Worm (Caenorhabditis elegans): Measurements from ENCODE around the gene sru-48.

The sru-48 gene

ce11 chrX:5151403-5151802, 28.6 kb upstream of the sru-48 start:
- TF ChIP-seq sem-2 (GFP tag; optimal IDR thresholded peaks at IDR 0.05) (no peak), lsy-2 (tag; optimal IDR thresholded peaks at IDR 0.05) (no peak), flh-1 (GFP tag; optimal IDR thresholded peaks at IDR 0.05) (no peak), nhr-237 (tag; optimal IDR thresholded peaks at IDR 0.05) (no peak), mls-2 (tag; optimal IDR thresholded peaks at IDR 0.05) (no peak), elt-3 (tag; optimal IDR thresholded peaks at IDR 0.05) (no peak), ceh-43 (GFP tag; optimal IDR thresholded peaks at IDR 0.05) (no peak), drap-1 (GFP tag; optimal IDR thresholded peaks at IDR 0.05) (no peak), M03D4.4 (tag; optimal IDR thresholded peaks at IDR 0.05) (no peak)

- TF ChIP-seq nhr-2 (tag; optimal IDR thresholded peaks at IDR 0.05) (no peak), unc-62 (GFP tag; optimal IDR thresholded peaks at IDR 0.05) (no peak), snpc-4 (tag; optimal IDR thresholded peaks at IDR 0.05) (no peak), sptf-1 (tag; optimal IDR thresholded peaks at IDR 0.05) (no peak), zip-8 (tag; optimal IDR thresholded peaks at IDR 0.05) (no peak), hlh-1 (tag; optimal IDR thresholded peaks at IDR 0.05) (no peak), mep-1 (tag; optimal IDR thresholded peaks at IDR 0.05) (no peak), elt-1 (tag; optimal IDR thresholded peaks at IDR 0.05; ENCODE audit: borderline replicate concordance, insufficient read depth) (no peak), flh-1 (GFP tag; optimal IDR thresholded peaks at IDR 0.05) (no peak), nhr-28 (tag; optimal IDR thresholded peaks at IDR 0.05) (no peak), ceh-43 (GFP tag; optimal IDR thresholded peaks at IDR 0.05) (no peak), drap-1 (GFP tag; optimal IDR thresholded peaks at IDR 0.05) (no peak), tbx-8 (GFP tag; optimal IDR thresholded peaks at IDR 0.05) (no peak), ztf-11 (tag; optimal IDR thresholded peaks at IDR 0.05) (no peak), lin-13 (tag; optimal IDR thresholded peaks at IDR 0.05) (no peak)
Observed at ce11 chrX:5151866-5152265, 28.1 kb upstream of the sru-48 start.

- no peak for TF ChIP-seq unc-39 (tag; optimal IDR thresholded peaks at IDR 0.05)
- no peak for TF ChIP-seq lin-13 (tag; optimal IDR thresholded peaks at IDR 0.05)
- no peak for TF ChIP-seq ztf-11 (tag; optimal IDR thresholded peaks at IDR 0.05)
Observed at ce11 chrX:5152931-5153330, 27.0 kb upstream of the sru-48 start.

ce11 chrX:5154278-5154677, 25.7 kb upstream of the sru-48 start, which contains the start of gene C31H2.3:
C31H2.3 (minus strand) TSS chrX:5154378.
- TF ChIP-seq tbx-8 (GFP tag; optimal IDR thresholded peaks at IDR 0.05) (no peak), elt-3 (tag; optimal IDR thresholded peaks at IDR 0.05) (no peak), bed-3 (GFP tag; optimal IDR thresholded peaks at IDR 0.05) (no peak), ceh-39 (tag; optimal IDR thresholded peaks at IDR 0.05) (no peak), ham-2 (GFP tag; optimal IDR thresholded peaks at IDR 0.05) (no peak), blmp-1 (tag; optimal IDR thresholded peaks at IDR 0.05) (no peak), ceh-43 (GFP tag; optimal IDR thresholded peaks at IDR 0.05) (no peak), nhr-28 (tag; optimal IDR thresholded peaks at IDR 0.05) (no peak), nhr-237 (tag; optimal IDR thresholded peaks at IDR 0.05) (no peak), elt-1 (tag; optimal IDR thresholded peaks at IDR 0.05; ENCODE audit: borderline replicate concordance, insufficient read depth) (no peak), unc-39 (tag; optimal IDR thresholded peaks at IDR 0.05) (no peak), nhr-12 (tag; optimal IDR thresholded peaks at IDR 0.05) (no peak)

ce11 chrX:5159645-5160044, 20.3 kb upstream of the sru-48 start, which contains the start of gene C31H2.4:
C31H2.4 (minus strand) TSS chrX:5159663.
- TF ChIP-seq ceh-43 (GFP tag; optimal IDR thresholded peaks at IDR 0.05) (no peak), nhr-28 (tag; optimal IDR thresholded peaks at IDR 0.05) (no peak)

ce11 chrX:5162755-5163154, 17.2 kb upstream of the sru-48 start, which contains the start of gene EGAP5.1:
EGAP5.1 (plus strand) TSS chrX:5163055.
- no peak for TF ChIP-seq drap-1 (GFP tag; optimal IDR thresholded peaks at IDR 0.05)
- TF ChIP-seq cnd-1 (tag; optimal IDR thresholded peaks at IDR 0.05): no peak
- TF ChIP-seq nhr-237 (tag; optimal IDR thresholded peaks at IDR 0.05): no peak
- no peak for TF ChIP-seq ceh-43 (GFP tag; optimal IDR thresholded peaks at IDR 0.05)
- no peak for TF ChIP-seq unc-120 (tag; optimal IDR thresholded peaks at IDR 0.05; ENCODE audit: poor library complexity, severe bottlenecking)
- TF ChIP-seq tbx-8 (GFP tag; optimal IDR thresholded peaks at IDR 0.05): no peak
- TF ChIP-seq ceh-83 (GFP tag; optimal IDR thresholded peaks at IDR 0.05): no peak
- TF ChIP-seq bed-3 (GFP tag; optimal IDR thresholded peaks at IDR 0.05): no peak
- no peak for TF ChIP-seq lin-13 (tag; optimal IDR thresholded peaks at IDR 0.05)
- TF ChIP-seq nhr-12 (tag; optimal IDR thresholded peaks at IDR 0.05): no peak

All from whole organism, mixed stage, embryonic.